Worm (Caenorhabditis elegans) whole organism, late embryonic: ENCODE results near the gene F27B3.8.

Source experiments
- ama-1 ChIP-seq: fragments of 150-350 bp; optimal IDR thresholded peaks from 2 replicates; lab custom pipeline; 2014
- hlh-15 ChIP-seq: sonication (generic microtip); optimal IDR thresholded peaks from 2 replicates; lab custom pipeline; 2016; ENCODE audit warnings: missing genetic modification characterization, missing compliant biosample characterization
- madf-2 ChIP-seq: sonication (generic microtip); optimal IDR thresholded peaks from 2 replicates; lab custom pipeline; 2017; ENCODE audit warnings: missing genetic modification characterization, missing compliant biosample characterization
- mec-3 ChIP-seq: sonication (generic microtip); optimal IDR thresholded peaks from 2 replicates; lab custom pipeline; 2016; ENCODE audit warnings: borderline replicate concordance, missing genetic modification characterization, missing compliant biosample characterization

DNA sequence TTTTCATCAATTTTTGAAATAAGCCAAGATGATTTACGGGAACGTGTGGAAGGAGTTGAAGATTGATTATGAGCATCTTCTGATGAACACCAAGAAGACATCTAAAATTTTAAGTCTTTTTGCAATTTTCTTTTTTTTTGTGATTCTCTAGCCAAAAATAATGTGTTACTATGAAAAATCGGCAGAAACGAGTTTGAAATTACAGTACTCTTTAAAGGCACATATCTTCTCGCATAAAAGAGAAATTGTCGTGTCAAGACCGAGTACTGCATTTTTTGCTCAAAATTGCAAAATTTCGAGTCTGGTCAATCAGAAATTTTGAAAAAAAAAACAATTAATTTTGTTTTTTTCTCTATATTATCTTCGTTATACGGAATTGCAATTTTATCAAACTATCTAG is 12.6 kb downstream of the F27B3.8 start, which contains the start of gene F20H11.1:
- TF ChIP-seq hlh-15 (tag; lab: Kevin White, UChicago), result no peak
- TF ChIP-seq madf-2 (tag; lab: Kevin White, UChicago), result no peak
- no peak for TF ChIP-seq ama-1 (lab: Kevin White, UChicago)
- no peak for TF ChIP-seq mec-3 (tag; lab: Kevin White, UChicago)
